Worm (Caenorhabditis elegans) whole organism, L3 larva: Measurements from ENCODE around the gene Y27F2A.11.

Experiments
- R02D3.7 ChIP-seq: fragments of 150-350 bp; optimal IDR thresholded peaks from 2 replicates; lab custom pipeline; 2014; ENCODE audit warnings: missing biosample characterization, missing genetic modification characterization
- ceh-16 ChIP-seq: sonication (generic microtip); optimal IDR thresholded peaks from 2 replicates; lab custom pipeline; 2017; ENCODE audit warnings: missing biosample characterization, missing genetic modification characterization
- egl-5 ChIP-seq: fragments of 150-350 bp; optimal IDR thresholded peaks from 2 replicates; lab custom pipeline; 2017; ENCODE audit warnings: missing biosample characterization, missing genetic modification reagents, missing genetic modification characterization, inconsistent platforms
- elt-1 ChIP-seq: fragments of 150-350 bp; optimal IDR thresholded peaks from 2 replicates; lab custom pipeline; 2014; ENCODE audit warnings: missing biosample characterization, missing genetic modification characterization
- elt-3 ChIP-seq, 3 experiments: fragments of 150-350 bp in 1 of 3; sonication (generic microtip) in 2 of 3; optimal IDR thresholded peaks; 2 replicates in 2 of 3; 4 replicates in 1 of 3; lab custom pipeline; 2014 to 2017; ENCODE audit warnings: missing biosample characterization in 3 of 3, missing genetic modification characterization in 3 of 3
- fos-1 ChIP-seq: fragments of 150-350 bp; optimal IDR thresholded peaks from 2 replicates; lab custom pipeline; 2014; ENCODE audit warnings: missing biosample characterization, missing genetic modification characterization
- jun-1 ChIP-seq: fragments of 150-350 bp; optimal IDR thresholded peaks from 2 replicates; lab custom pipeline; 2014; ENCODE audit warnings: missing biosample characterization, missing genetic modification reagents, missing genetic modification characterization
- lin-39 ChIP-seq: fragments of 150-350 bp; optimal IDR thresholded peaks from 2 replicates; lab custom pipeline; 2018; ENCODE audit warnings: missing biosample characterization, missing genetic modification reagents, missing genetic modification characterization
- mdl-1 ChIP-seq: fragments of 150-350 bp; optimal IDR thresholded peaks from 2 replicates; lab custom pipeline; 2014; ENCODE audit warnings: missing biosample characterization, missing genetic modification characterization
- nfya-1 ChIP-seq: sonication (generic microtip); optimal IDR thresholded peaks from 2 replicates; lab custom pipeline; 2017; ENCODE audit warnings: missing genetic modification characterization, mild to moderate bottlenecking, missing compliant biosample characterization, antibody characterized with exemption, moderate library complexity; ENCODE audit not compliant: insufficient read depth
- nhr-237 ChIP-seq: fragments of 150-350 bp; optimal IDR thresholded peaks from 2 replicates; lab custom pipeline; 2014; ENCODE audit warnings: missing biosample characterization, missing genetic modification characterization
- nhr-77 ChIP-seq: fragments of 150-350 bp; optimal IDR thresholded peaks from 2 replicates; lab custom pipeline; 2014; ENCODE audit warnings: missing biosample characterization, missing genetic modification characterization
- pha-4 ChIP-seq: fragments of 150-350 bp; optimal IDR thresholded peaks from 2 replicates; lab custom pipeline; 2014; ENCODE audit warnings: missing biosample characterization, missing genetic modification reagents, missing genetic modification characterization
- sea-2 ChIP-seq: fragments of 150-350 bp; sonication (generic microtip); optimal IDR thresholded peaks from 4 replicates; lab custom pipeline; 2014; ENCODE audit warnings: missing biosample characterization, missing genetic modification reagents, missing genetic modification characterization
- skn-1 ChIP-seq: fragments of 150-350 bp; optimal IDR thresholded peaks from 2 replicates; lab custom pipeline; 2014; ENCODE audit warnings: missing biosample characterization, missing genetic modification characterization

Gene Y27F2A.11

ce11 chrII:3240207-3240606 is 51.1 kb downstream of the Y27F2A.11 start, which contains the start of gene C17F4.3:
TSS of gene C17F4.3 (plus strand) at chrII:3240507.
- TF ChIP-seq lin-39 (tag; lab: Kevin White, UChicago) (no peak), egl-5 (tag; lab: Kevin White, UChicago) (no peak), nhr-77 (tag; lab: Kevin White, UChicago) (no peak), sea-2 (GFP tag; lab: Kevin White, UChicago) (no peak), elt-1 (tag; lab: Kevin White, UChicago) (no peak), nhr-237 (tag; lab: Kevin White, UChicago) (no peak), elt-3 (tag; optimal IDR thresholded peaks at IDR 0.05; lab: Kevin White, UChicago) (no peak), jun-1 (tag; lab: Kevin White, UChicago) (no peak), mdl-1 (tag; lab: Kevin White, UChicago) (no peak), ceh-16 (no peak), nfya-1 (tag; lab: Kevin White, UChicago) (no peak), fos-1 (tag; lab: Kevin White, UChicago) (no peak), pha-4 (tag; lab: Kevin White, UChicago) (no peak), skn-1 (no peak), R02D3.7 (no peak)
- TF ChIP-seq, all 47 proteins: peak for 0
